Worm (Caenorhabditis elegans) whole organism, late embryonic: ENCODE data around the gene pals-33.

ENCODE experiments used
- C38D4.7 ChIP-seq: fragments of 200-800 bp; sonication (Bioruptor generic); optimal IDR thresholded peaks from 2 replicates; lab custom pipeline; 2018; ENCODE audit warnings: mild to moderate bottlenecking, missing genetic modification characterization, moderate library complexity, missing compliant biosample characterization
- K09A11.1 ChIP-seq: sonication (generic microtip); optimal IDR thresholded peaks from 2 replicates; lab custom pipeline; 2017; ENCODE audit warnings: antibody characterized with exemption, mild to moderate bottlenecking, missing genetic modification characterization, missing compliant biosample characterization; ENCODE audit not compliant: insufficient read depth
- T23F11.4 ChIP-seq: fragments of 200-800 bp; sonication (Bioruptor generic); optimal IDR thresholded peaks from 2 replicates; lab custom pipeline; 2018; ENCODE audit warnings: mild to moderate bottlenecking, missing genetic modification characterization, missing compliant biosample characterization
- Y22D7AL.16 ChIP-seq: sonication (generic microtip); optimal IDR thresholded peaks from 2 replicates; lab custom pipeline; 2016; ENCODE audit warnings: missing genetic modification characterization, missing compliant biosample characterization
- ceh-14 ChIP-seq: sonication (generic microtip); optimal IDR thresholded peaks from 2 replicates; lab custom pipeline; 2016; ENCODE audit warnings: missing genotype, missing genetic modification characterization, missing compliant biosample characterization
- ceh-19 ChIP-seq: fragments of 200-800 bp; sonication (Bioruptor generic); optimal IDR thresholded peaks from 2 replicates; lab custom pipeline; 2018; ENCODE audit warnings: mild to moderate bottlenecking, missing genetic modification characterization, missing compliant biosample characterization
- ceh-2 ChIP-seq: sonication (generic microtip); optimal IDR thresholded peaks from 2 replicates; lab custom pipeline; 2016; ENCODE audit warnings: missing genotype, missing genetic modification characterization, missing compliant biosample characterization
- ceh-31 ChIP-seq: sonication (generic microtip); optimal IDR thresholded peaks from 2 replicates; lab custom pipeline; 2016; ENCODE audit warnings: missing genetic modification characterization, missing compliant biosample characterization
- ceh-34 ChIP-seq: sonication (generic microtip); optimal IDR thresholded peaks from 2 replicates; lab custom pipeline; 2016; ENCODE audit warnings: mild to moderate bottlenecking, missing genetic modification characterization, missing compliant biosample characterization
- ceh-48 ChIP-seq: sonication (generic microtip); optimal IDR thresholded peaks from 2 replicates; lab custom pipeline; 2016; ENCODE audit warnings: missing genetic modification characterization, inconsistent platforms, missing compliant biosample characterization
- ceh-9 ChIP-seq: sonication (generic microtip); optimal IDR thresholded peaks from 2 replicates; lab custom pipeline; 2016; ENCODE audit warnings: mild to moderate bottlenecking, missing genetic modification characterization, inconsistent platforms, missing compliant biosample characterization
- che-1 ChIP-seq: sonication (generic microtip); optimal IDR thresholded peaks from 2 replicates; lab custom pipeline; 2016; ENCODE audit warnings: mild to moderate bottlenecking, missing genetic modification characterization, missing compliant biosample characterization
- elt-2 ChIP-seq: sonication (generic microtip); optimal IDR thresholded peaks from 2 replicates; lab custom pipeline; 2016; ENCODE audit warnings: missing genetic modification reagents, missing genetic modification characterization, missing compliant biosample characterization
- eyg-1 ChIP-seq: sonication (generic microtip); optimal IDR thresholded peaks from 2 replicates; lab custom pipeline; 2016; ENCODE audit warnings: missing genotype, missing genetic modification characterization, missing compliant biosample characterization
- hlh-13 ChIP-seq: fragments of 200-800 bp; sonication (Bioruptor generic); optimal IDR thresholded peaks from 2 replicates; lab custom pipeline; 2018; ENCODE audit warnings: mild to moderate bottlenecking, missing genetic modification characterization, missing compliant biosample characterization
- hlh-15 ChIP-seq: sonication (generic microtip); optimal IDR thresholded peaks from 2 replicates; lab custom pipeline; 2016; ENCODE audit warnings: missing genetic modification characterization, missing compliant biosample characterization
- hlh-30 ChIP-seq: sonication (generic microtip); optimal IDR thresholded peaks from 2 replicates; lab custom pipeline; 2017; ENCODE audit warnings: antibody characterized with exemption, missing genetic modification characterization, missing compliant biosample characterization; ENCODE audit not compliant: insufficient read depth
- hlh-8 ChIP-seq: sonication (generic microtip); optimal IDR thresholded peaks from 2 replicates; lab custom pipeline; 2016; ENCODE audit warnings: missing genotype, missing genetic modification characterization, missing compliant biosample characterization
- madf-2 ChIP-seq: sonication (generic microtip); optimal IDR thresholded peaks from 2 replicates; lab custom pipeline; 2017; ENCODE audit warnings: missing genetic modification characterization, missing compliant biosample characterization
- nfya-1 ChIP-seq: sonication (generic microtip); optimal IDR thresholded peaks from 2 replicates; lab custom pipeline; 2017; ENCODE audit warnings: missing genetic modification characterization, mild to moderate bottlenecking, missing compliant biosample characterization, antibody characterized with exemption, moderate library complexity
- nhr-11 ChIP-seq: fragments of 150-350 bp; optimal IDR thresholded peaks from 2 replicates; lab custom pipeline; 2014; ENCODE audit warnings: missing biosample characterization, missing genetic modification characterization
- npax-4 ChIP-seq: sonication (generic microtip); optimal IDR thresholded peaks from 2 replicates; lab custom pipeline; 2016; ENCODE audit warnings: missing genetic modification characterization, missing compliant biosample characterization
- odd-2 ChIP-seq: sonication (generic microtip); optimal IDR thresholded peaks from 2 replicates; lab custom pipeline; 2017; ENCODE audit warnings: antibody characterized with exemption, mild to moderate bottlenecking, missing genetic modification characterization, missing compliant biosample characterization
- pag-3 ChIP-seq: sonication (generic microtip); optimal IDR thresholded peaks from 2 replicates; lab custom pipeline; 2016; ENCODE audit warnings: missing compliant biosample characterization, missing genetic modification characterization, borderline replicate concordance
- pax-1 ChIP-seq: fragments of 150-350 bp; optimal IDR thresholded peaks from 2 replicates; lab custom pipeline; 2014; ENCODE audit warnings: missing biosample characterization, missing genetic modification characterization
- pqm-1 ChIP-seq: sonication (generic microtip); optimal IDR thresholded peaks from 2 replicates; lab custom pipeline; 2016; ENCODE audit warnings: missing genetic modification characterization, missing compliant biosample characterization
- sox-2 ChIP-seq: fragments of 200-800 bp; sonication (Bioruptor generic); IDR thresholded peaks from 2 replicates; pipeline ENCODE4 v1.3.6; 2022; ENCODE audit warnings: missing genetic modification reagents, missing genetic modification characterization, missing compliant biosample characterization
- sox-4 ChIP-seq: sonication (generic microtip); optimal IDR thresholded peaks from 2 replicates; lab custom pipeline; 2017; ENCODE audit warnings: mild to moderate bottlenecking, missing genetic modification characterization, inconsistent platforms, missing compliant biosample characterization
- syd-9 ChIP-seq: sonication (generic microtip); optimal IDR thresholded peaks from 2 replicates; lab custom pipeline; 2016; ENCODE audit warnings: mild to moderate bottlenecking, missing genetic modification characterization, moderate library complexity, missing compliant biosample characterization
- tbx-2 ChIP-seq: sonication (generic microtip); optimal IDR thresholded peaks from 2 replicates; lab custom pipeline; 2016; ENCODE audit warnings: missing genetic modification characterization, missing compliant biosample characterization
- ttx-3 ChIP-seq: sonication (generic microtip); optimal IDR thresholded peaks from 2 replicates; lab custom pipeline; 2016; ENCODE audit warnings: missing genetic modification reagents, missing genetic modification characterization, missing compliant biosample characterization
- unc-3 ChIP-seq, 2 experiments: fragments of 200-800 bp in 1 of 2; sonication (Bioruptor generic) in 1 of 2; sonication (generic microtip) in 1 of 2; conservative IDR thresholded peaks in 1 of 2; optimal IDR thresholded peaks in 1 of 2; 2 replicates each; pipeline versions ENCODE4 v1.3.6 to Lab custom; 2016 to 2022; ENCODE audit warnings: missing compliant biosample characterization in 2 of 2, missing genetic modification characterization in 2 of 2, missing genetic modification reagents in 1 of 2
- unc-42 ChIP-seq: sonication (generic microtip); optimal IDR thresholded peaks from 2 replicates; lab custom pipeline; 2016; ENCODE audit warnings: missing genotype, missing genetic modification characterization, missing compliant biosample characterization
- unc-55 ChIP-seq: sonication (generic microtip); optimal IDR thresholded peaks from 2 replicates; lab custom pipeline; 2017; ENCODE audit warnings: missing biosample characterization, missing genetic modification reagents, missing genetic modification characterization
- unc-86 ChIP-seq: sonication (generic microtip); optimal IDR thresholded peaks from 2 replicates; lab custom pipeline; 2016; ENCODE audit warnings: missing genetic modification characterization, missing compliant biosample characterization

Gene pals-33

DNA sequence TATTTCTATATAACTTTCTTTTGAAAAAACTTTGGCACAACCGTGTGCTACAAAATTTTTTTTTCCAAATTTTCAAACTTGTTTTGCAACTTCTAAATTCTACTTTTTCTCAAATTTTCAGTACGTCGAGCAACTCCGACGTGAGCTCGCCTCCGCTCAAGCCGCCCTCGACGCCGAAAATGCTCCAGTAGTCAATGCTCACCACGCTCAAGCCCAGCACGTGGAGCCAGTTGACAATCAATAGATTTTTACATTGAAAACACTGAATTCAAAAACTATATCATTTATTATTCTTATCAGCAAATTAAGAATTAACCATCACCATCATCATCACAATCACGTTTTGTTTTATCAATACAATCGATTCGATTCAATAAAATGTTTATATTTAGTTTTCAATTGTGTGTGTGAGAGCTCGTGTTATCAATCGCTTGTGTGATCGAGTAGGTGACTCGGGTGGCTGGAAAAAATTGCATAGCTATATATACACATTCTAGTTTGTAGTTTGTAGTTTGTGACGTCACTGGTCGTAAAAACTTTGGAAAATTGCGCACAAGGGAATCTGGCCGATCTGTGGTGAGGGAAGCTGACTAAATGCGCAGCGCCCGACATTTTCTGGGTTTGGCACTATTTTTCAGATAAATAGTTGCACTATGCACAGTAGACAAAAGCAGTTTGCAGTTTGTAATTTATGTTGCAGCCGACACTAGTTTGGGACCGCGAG is 38.7 kb upstream of the pals-33 start:
- TF ChIP-seq pqm-1 (tag; lab: Kevin White, UChicago) (peak; percentile 28), elt-2 (tag; lab: Kevin White, UChicago) (peak; percentile 38), sox-4 (tag; lab: Kevin White, UChicago) (no peak)

DNA sequence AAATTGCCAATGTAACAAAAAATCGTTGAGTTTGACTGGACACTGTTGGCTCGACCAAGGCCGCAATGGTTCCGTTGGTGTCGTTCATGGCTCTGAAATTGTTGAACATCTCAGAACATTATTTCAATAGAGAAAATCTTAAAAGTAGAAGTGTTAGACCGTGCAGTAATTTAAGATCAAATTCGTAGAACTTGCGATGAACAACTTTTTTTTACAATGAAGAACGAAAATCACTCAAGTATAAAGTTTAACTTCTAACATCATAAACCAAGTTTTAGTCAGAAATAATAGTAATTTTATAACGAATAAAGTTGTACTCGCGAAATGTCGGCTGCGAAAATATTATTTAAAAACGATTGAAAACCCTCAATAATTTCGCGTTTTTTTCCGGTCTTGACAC is 36.1 kb upstream of the pals-33 start, which contains the start of gene srx-41:
Gene srx-41, minus strand, starts transcription at position 101 of the 400 bp plus-strand sequence.
- TF ChIP-seq hlh-8 = no peak
- TF ChIP-seq ceh-34 (tag; lab: Kevin White, UChicago) = no peak
- TF ChIP-seq hlh-13 = no peak
- no peak for TF ChIP-seq T23F11.4 (GFP tag; lab: Kevin White, UChicago)
- TF ChIP-seq odd-2 (tag; lab: Kevin White, UChicago) = no peak
- TF ChIP-seq pax-1 (tag; lab: Kevin White, UChicago) = no peak
- no peak for TF ChIP-seq sox-2 (GFP tag; lab: Robert Waterston, UW)
- no peak for TF ChIP-seq madf-2 (tag; lab: Kevin White, UChicago)
- TF ChIP-seq unc-55 (GFP tag; lab: Kevin White, UChicago) = no peak

ce11 chrV:3639873-3640272 is 33.3 kb upstream of the pals-33 start:
- TF ChIP-seq eyg-1 (tag; lab: Kevin White, UChicago) = no peak
- TF ChIP-seq nfya-1 (tag; lab: Kevin White, UChicago) = no peak
- no peak for TF ChIP-seq ceh-14
- no peak for TF ChIP-seq elt-2 (tag; lab: Kevin White, UChicago)
- TF ChIP-seq K09A11.1 (tag; lab: Kevin White, UChicago) = no peak
- TF ChIP-seq ttx-3 (tag; lab: Kevin White, UChicago) = no peak
- TF ChIP-seq ceh-2 (tag; lab: Kevin White, UChicago) = no peak
- TF ChIP-seq C38D4.7 (GFP tag; lab: Kevin White, UChicago) = no peak
- TF ChIP-seq pag-3 (tag; lab: Kevin White, UChicago) = no peak
- TF ChIP-seq nhr-11 (tag; lab: Kevin White, UChicago) = no peak
- no peak for TF ChIP-seq ceh-48 (tag; lab: Kevin White, UChicago)
- TF ChIP-seq hlh-15 (tag; lab: Kevin White, UChicago) = no peak
- TF ChIP-seq ceh-34 (tag; lab: Kevin White, UChicago) = no peak
- TF ChIP-seq ceh-19 (GFP tag; lab: Kevin White, UChicago) = no peak
- no peak for TF ChIP-seq unc-42 (tag; lab: Kevin White, UChicago)
- no peak for TF ChIP-seq unc-86 (tag; lab: Kevin White, UChicago)
- no peak for TF ChIP-seq pqm-1 (tag; lab: Kevin White, UChicago)
- TF ChIP-seq unc-3 (GFP tag; conservative IDR thresholded peaks at IDR 0.05; lab: Robert Waterston, UW) = no peak
- no peak for TF ChIP-seq unc-3 (tag; optimal IDR thresholded peaks at IDR 0.05; lab: Kevin White, UChicago)
- TF ChIP-seq che-1 (tag; lab: Kevin White, UChicago) = no peak
- TF ChIP-seq ceh-31 (tag; lab: Kevin White, UChicago) = no peak
- TF ChIP-seq, all 69 proteins: peak for 0

DNA sequence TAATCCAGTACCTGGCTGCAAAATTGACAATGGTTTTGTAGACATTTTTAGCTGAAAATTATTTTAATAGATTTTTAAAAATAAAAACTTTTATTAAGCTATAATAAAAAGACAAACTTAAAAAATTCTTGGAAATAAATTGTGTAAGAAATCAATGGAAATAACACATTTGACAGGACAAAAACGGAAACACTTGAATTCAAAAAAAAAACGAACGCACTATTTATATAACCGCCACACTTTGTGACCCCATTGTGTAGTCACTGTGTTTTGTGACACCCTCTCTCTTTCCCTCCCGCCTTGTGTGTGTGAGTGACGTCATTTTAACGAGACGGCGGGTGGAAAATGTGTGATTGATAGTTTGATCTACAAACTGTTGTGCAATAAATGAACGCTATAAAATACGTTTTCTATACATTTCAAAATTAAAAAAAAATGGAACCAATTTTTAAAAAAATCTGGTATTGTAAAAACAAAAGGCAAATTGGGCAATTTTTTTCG is 28.9 kb upstream of the pals-33 start, which contains the start of gene F59B1.8:
Gene F59B1.8, minus strand, starts transcription at position 51 of the 501 bp plus-strand sequence.
- TF ChIP-seq ceh-9 (tag; lab: Kevin White, UChicago) (no peak), hlh-30 (tag; lab: Kevin White, UChicago) (no peak), Y22D7AL.16 (tag; lab: Kevin White, UChicago) (no peak), elt-2 (tag; lab: Kevin White, UChicago) (peak; percentile 37), tbx-2 (peak; percentile 18), syd-9 (no peak), npax-4 (tag; lab: Kevin White, UChicago) (no peak)
